Worm (Caenorhabditis elegans) whole organism, L4/young adult: ENCODE results near the gene fbxa-61.

ENCODE experiments used
- W03F9.2 ChIP-seq: fragments of 150-350 bp; optimal IDR thresholded peaks from 2 replicates; lab custom pipeline; 2014; ENCODE audit warnings: missing biosample characterization, missing genetic modification characterization
- dao-5 ChIP-seq: sonication (generic microtip); optimal IDR thresholded peaks from 2 replicates; lab custom pipeline; 2016; ENCODE audit warnings: missing genotype, missing genetic modification characterization, moderate library complexity, missing compliant biosample characterization
- him-1 ChIP-seq: sonication (generic microtip); optimal IDR thresholded peaks from 2 replicates; lab custom pipeline; 2016; ENCODE audit warnings: missing genotype, missing genetic modification reagents, missing genetic modification characterization, missing compliant biosample characterization

- TF ChIP-seq him-1 (no peak), W03F9.2 (tag; lab: Kevin White, UChicago) (no peak), dao-5 (tag; lab: Kevin White, UChicago) (no peak)
Observed at ce11 chrIII:1249111-1249583, 10.3 kb downstream of the fbxa-61 start, which contains the start of the genes fbxa-76 and fbxa-77.
